Fruit fly (Drosophila melanogaster) whole organism, embryonic: ENCODE measurements around the gene Jhbp11.
A peak's percentile ranks its signal among the peaks of the same experiment; 100 is the strongest.

ENCODE experiments used
- CG12155 ChIP-seq: fragments of 200-800 bp; sonication (Bioruptor generic); optimal IDR thresholded peaks from 3 replicates; lab custom pipeline; 2016; ENCODE audit warnings: missing biosample characterization, missing genetic modification characterization
- CG18011 ChIP-seq: fragments of 200-800 bp; sonication (Bioruptor generic); optimal IDR thresholded peaks from 2 replicates; lab custom pipeline; 2017; ENCODE audit warnings: missing biosample characterization, missing genetic modification characterization, mild to moderate bottlenecking, moderate library complexity, missing genotype
- CG30020 ChIP-seq: fragments of 200-800 bp; optimal IDR thresholded peaks from 2 replicates; lab custom pipeline; 2019; ENCODE audit warnings: missing biosample characterization, mild to moderate bottlenecking, missing genetic modification characterization, moderate library complexity
- CG31224 ChIP-seq: fragments of 200-800 bp; sonication (Bioruptor generic); IDR thresholded peaks from 2 replicates; pipeline ENCODE4 v1.3.6; 2022; ENCODE audit warnings: missing biosample characterization, missing genetic modification characterization
- CG31441 ChIP-seq: fragments of 200-800 bp; sonication (Bioruptor generic); IDR thresholded peaks from 2 replicates; pipeline ENCODE4 v1.3.6; 2022; ENCODE audit warnings: missing biosample characterization, missing genetic modification characterization
- CG34376 ChIP-seq: fragments of 200-800 bp; sonication (Bioruptor generic); optimal IDR thresholded peaks from 2 replicates; lab custom pipeline; 2018; ENCODE audit warnings: missing biosample characterization, mild to moderate bottlenecking, missing genetic modification characterization
- CG3726 ChIP-seq: fragments of 200-800 bp; sonication (Bioruptor generic); IDR thresholded peaks from 3 replicates; pipeline ENCODE4, ENCODE4 v1.3.6; 2022; ENCODE audit warnings: missing biosample characterization, missing genetic modification characterization
- CG4328 ChIP-seq: fragments of 200-800 bp; sonication (Bioruptor generic); optimal IDR thresholded peaks from 3 replicates; lab custom pipeline; 2017; ENCODE audit warnings: missing biosample characterization, missing genetic modification reagents, missing genetic modification characterization
- CG6175 ChIP-seq: fragments of 200-800 bp; sonication (Bioruptor generic); IDR thresholded peaks from 3 replicates; pipeline ENCODE4 v1.3.6; 2022; ENCODE audit warnings: missing biosample characterization, missing genetic modification characterization
- CG6854 ChIP-seq: fragments of 200-800 bp; sonication (Bioruptor generic); optimal IDR thresholded peaks from 3 replicates; lab custom pipeline; 2017; ENCODE audit warnings: missing biosample characterization, mild to moderate bottlenecking, missing genetic modification characterization
- CG7271 ChIP-seq: fragments of 200-800 bp; sonication (Bioruptor generic); optimal IDR thresholded peaks from 2 replicates; lab custom pipeline; 2018; ENCODE audit warnings: missing biosample characterization, mild to moderate bottlenecking, missing genetic modification characterization, moderate library complexity
- CG8089 ChIP-seq: fragments of 200-800 bp; sonication (Bioruptor generic); optimal IDR thresholded peaks from 3 replicates; lab custom pipeline; 2016; ENCODE audit warnings: missing biosample characterization, missing genetic modification characterization
- CG9727 ChIP-seq: fragments of 200-800 bp; sonication (Bioruptor generic); optimal IDR thresholded peaks from 3 replicates; lab custom pipeline; 2017; ENCODE audit warnings: missing biosample characterization, mild to moderate bottlenecking, missing genetic modification characterization
- CG9817 ChIP-seq: fragments of 200-800 bp; sonication (Bioruptor generic); optimal IDR thresholded peaks from 2 replicates; lab custom pipeline; 2018; ENCODE audit warnings: missing biosample characterization, mild to moderate bottlenecking, missing genetic modification characterization, moderate library complexity
- Camta ChIP-seq: fragments of 200-800 bp; sonication (Bioruptor generic); optimal IDR thresholded peaks from 2 replicates; lab custom pipeline; 2016; ENCODE audit warnings: missing biosample characterization, missing genetic modification characterization
- Dip3 ChIP-seq: fragments of 200-800 bp; sonication (Bioruptor generic); optimal IDR thresholded peaks from 3 replicates; lab custom pipeline; 2016; ENCODE audit warnings: missing biosample characterization, missing genetic modification characterization
- Ets65A ChIP-seq: fragments of 200-800 bp; sonication (Bioruptor generic); peaks from one replicate; lab custom pipeline; 2016; ENCODE audit warnings: missing biosample characterization, missing genetic modification characterization
- H15 ChIP-seq: fragments of 200-800 bp; sonication (Bioruptor generic); IDR thresholded peaks from 3 replicates; pipeline ENCODE4 v1.3.6; 2022; ENCODE audit warnings: missing biosample characterization, missing genetic modification characterization
- H2.0 ChIP-seq: fragments of 200-800 bp; sonication (Bioruptor generic); IDR thresholded peaks from 2 replicates; pipeline ENCODE4 v1.3.6; 2022; ENCODE audit warnings: missing biosample characterization, missing genetic modification characterization
- HHEX ChIP-seq: fragments of 200-800 bp; sonication (Bioruptor generic); optimal IDR thresholded peaks from 3 replicates; lab custom pipeline; 2017; ENCODE audit warnings: missing biosample characterization, mild to moderate bottlenecking, missing genetic modification characterization, missing genetic modification reagents
- Hr3 ChIP-seq: fragments of 200-800 bp; sonication (Bioruptor generic); optimal IDR thresholded peaks from 3 replicates; lab custom pipeline; 2016; ENCODE audit warnings: missing biosample characterization, missing genetic modification characterization
- Hr39 ChIP-seq: fragments of >200 bp; optimal IDR thresholded peaks from 2 replicates; lab custom pipeline; 2017
- Lhr ChIP-seq: fragments of 200-800 bp; sonication (Bioruptor generic); optimal IDR thresholded peaks from 3 replicates; lab custom pipeline; 2017; ENCODE audit warnings: mild to moderate bottlenecking, missing biosample characterization, missing genetic modification reagents, missing genetic modification characterization
- Myb ChIP-seq: fragments of 200-800 bp; sonication (Bioruptor generic); optimal IDR thresholded peaks from 2 replicates; lab custom pipeline; 2016; ENCODE audit warnings: missing biosample characterization, missing genetic modification characterization
- NC2β ChIP-seq: fragments of 200-800 bp; sonication (Bioruptor generic); optimal IDR thresholded peaks from 2 replicates; lab custom pipeline; 2016; ENCODE audit warnings: missing biosample characterization, missing genetic modification characterization
- Nf-YC ChIP-seq: fragments of 200-800 bp; optimal IDR thresholded peaks from 3 replicates; lab custom pipeline; 2019; ENCODE audit warnings: missing biosample characterization, mild to moderate bottlenecking, missing genetic modification characterization, moderate library complexity
- Rfx ChIP-seq: fragments of 200-800 bp; sonication (Bioruptor generic); IDR thresholded peaks from 2 replicates; pipeline ENCODE4 v1.3.6; 2022; ENCODE audit warnings: missing biosample characterization, missing genetic modification characterization
- TFAM ChIP-seq: fragments of 200-800 bp; sonication (Bioruptor generic); optimal IDR thresholded peaks from 2 replicates; lab custom pipeline; 2017; ENCODE audit warnings: missing biosample characterization, missing genetic modification characterization, inconsistent platforms
- Taf1 ChIP-seq: fragments of 200-800 bp; sonication (Bioruptor generic); IDR thresholded peaks from 2 replicates; pipeline ENCODE4 v1.3.6; 2022; ENCODE audit warnings: missing biosample characterization, missing genetic modification characterization
- Usf ChIP-seq: fragments of 200-800 bp; sonication (Bioruptor generic); optimal IDR thresholded peaks from 2 replicates; lab custom pipeline; 2017; ENCODE audit warnings: missing genotype, missing biosample characterization, missing genetic modification characterization
- Vsx1 ChIP-seq: fragments of 200-800 bp; sonication (Bioruptor generic); optimal IDR thresholded peaks from 2 replicates; lab custom pipeline; 2017; ENCODE audit warnings: missing biosample characterization, mild to moderate bottlenecking, missing genetic modification characterization, missing genetic modification reagents
- aop ChIP-seq: fragments of 200-800 bp; sonication (Bioruptor generic); IDR thresholded peaks from 2 replicates; pipeline ENCODE4 v1.3.6; 2022; ENCODE audit warnings: missing biosample characterization, missing genetic modification characterization
- ap ChIP-seq: fragments of 200-800 bp; sonication (Bioruptor generic); IDR thresholded peaks from 2 replicates; pipeline ENCODE4 v1.3.6; 2022; ENCODE audit warnings: missing biosample characterization, missing genetic modification characterization
- bowl ChIP-seq: fragments of 200-800 bp; sonication (Bioruptor generic); IDR thresholded peaks from 2 replicates; pipeline ENCODE4 v1.3.6; 2022; ENCODE audit warnings: missing biosample characterization, missing genetic modification characterization
- cg ChIP-seq: fragments of 200-800 bp; sonication (Bioruptor generic); optimal IDR thresholded peaks from 3 replicates; lab custom pipeline; 2019; ENCODE audit warnings: missing biosample characterization, mild to moderate bottlenecking, missing genetic modification characterization, moderate library complexity
- chn ChIP-seq: fragments of 200-800 bp; sonication (Bioruptor generic); optimal IDR thresholded peaks from 2 replicates; lab custom pipeline; 2016; ENCODE audit warnings: missing biosample characterization, missing genetic modification characterization
- ci ChIP-seq: fragments of 200-800 bp; sonication (Bioruptor generic); IDR thresholded peaks from 3 replicates; pipeline ENCODE4 v1.3.6; 2022; ENCODE audit warnings: missing biosample characterization, missing genetic modification characterization
- dan ChIP-seq: fragments of 200-800 bp; sonication (Bioruptor generic); IDR thresholded peaks from 2 replicates; pipeline ENCODE4 v1.3.6; 2022; ENCODE audit warnings: missing biosample characterization, missing genetic modification characterization
- ewg ChIP-seq: fragments of 200-800 bp; sonication (Bioruptor generic); optimal IDR thresholded peaks from 3 replicates; lab custom pipeline; 2017; ENCODE audit warnings: mild to moderate bottlenecking, missing biosample characterization, missing genetic modification reagents, missing genetic modification characterization
- eyg ChIP-seq: fragments of 200-800 bp; sonication (Bioruptor generic); optimal IDR thresholded peaks from 3 replicates; lab custom pipeline; 2016; ENCODE audit warnings: missing biosample characterization, missing genetic modification characterization
- fu2 ChIP-seq: fragments of 200-800 bp; sonication (Bioruptor generic); optimal IDR thresholded peaks from 2 replicates; lab custom pipeline; 2016; ENCODE audit warnings: missing biosample characterization, missing genetic modification characterization
- ham ChIP-seq: fragments of 200-800 bp; sonication (Bioruptor generic); IDR thresholded peaks from 2 replicates; pipeline ENCODE4 v1.3.6; 2022; ENCODE audit warnings: missing biosample characterization, missing genetic modification characterization
- her ChIP-seq: fragments of 200-800 bp; sonication (Bioruptor generic); optimal IDR thresholded peaks from 2 replicates; lab custom pipeline; 2016; ENCODE audit warnings: missing biosample characterization, missing genetic modification characterization
- jigr1 ChIP-seq: fragments of 200-800 bp; sonication (Bioruptor generic); IDR thresholded peaks from 3 replicates; pipeline ENCODE4 v1.3.6; 2022; ENCODE audit warnings: missing biosample characterization, missing genetic modification characterization
- lov ChIP-seq, 2 experiments: fragments of 200-800 bp in 1 of 2; fragments of >200 bp in 1 of 2; sonication (Bioruptor generic) in 1 of 2; IDR thresholded peaks in 1 of 2; optimal IDR thresholded peaks in 1 of 2; 2 replicates in 1 of 2; 3 replicates in 1 of 2; pipeline versions ENCODE4 v1.3.6 to Lab custom; 2017 to 2022; ENCODE audit warnings: missing biosample characterization in 1 of 2, missing genetic modification characterization in 1 of 2
- maf-S ChIP-seq: fragments of 200-800 bp; sonication (Bioruptor generic); optimal IDR thresholded peaks from 2 replicates; lab custom pipeline; 2016; ENCODE audit warnings: missing biosample characterization, missing genetic modification characterization
- nerfin-2 ChIP-seq: fragments of 200-800 bp; sonication (Bioruptor generic); IDR thresholded peaks from 2 replicates; pipeline ENCODE4 v1.3.6; 2022; ENCODE audit warnings: missing biosample characterization, missing genetic modification characterization; ENCODE audit not compliant: partially characterized antibody
- otp ChIP-seq: fragments of 200-800 bp; sonication (Bioruptor generic); IDR thresholded peaks from 3 replicates; pipeline ENCODE4, ENCODE4 v1.3.6; 2022; ENCODE audit warnings: missing biosample characterization, missing genetic modification characterization
- pum ChIP-seq: fragments of 200-800 bp; sonication (Bioruptor generic); optimal IDR thresholded peaks from 2 replicates; lab custom pipeline; 2016; ENCODE audit warnings: missing biosample characterization, missing genetic modification characterization
- repo ChIP-seq: fragments of 200-800 bp; sonication (Bioruptor generic); optimal IDR thresholded peaks from 2 replicates; lab custom pipeline; 2016; ENCODE audit warnings: missing biosample characterization, missing genetic modification characterization
- run ChIP-seq: fragments of 200-800 bp; sonication (Bioruptor generic); optimal IDR thresholded peaks from 3 replicates; lab custom pipeline; 2018; ENCODE audit warnings: missing biosample characterization, mild to moderate bottlenecking, missing genetic modification characterization
- tap ChIP-seq: fragments of 200-800 bp; optimal IDR thresholded peaks from 3 replicates; lab custom pipeline; 2019; ENCODE audit warnings: missing biosample characterization, mild to moderate bottlenecking, missing genetic modification characterization, moderate library complexity
- toy ChIP-seq: fragments of 200-800 bp; sonication (Bioruptor generic); IDR thresholded peaks from 2 replicates; pipeline ENCODE4 v1.3.6; 2022; ENCODE audit warnings: missing biosample characterization, missing genetic modification characterization
- usp ChIP-seq: fragments of >200 bp; optimal IDR thresholded peaks from 2 replicates; lab custom pipeline; 2017; ENCODE audit warnings: missing biosample characterization, missing genetic modification characterization

The Jhbp11 gene

dm6 chr3R:27151516-27151823, 50.4 kb downstream of the Jhbp11 start, which contains the start of gene Men-b (continued):
- TF ChIP-seq ci (GFP tag; lab: Robert Waterston, UW): peak; percentile 67; the same call in 2 of the 3 replicates
- no peak for TF ChIP-seq CG31224
- no peak for TF ChIP-seq CG31441 (GFP tag; lab: Robert Waterston, UW)
- no peak for TF ChIP-seq tap
- TF ChIP-seq bowl (GFP tag; lab: Robert Waterston, UW): no peak
- no peak for TF ChIP-seq Ets65A (GFP tag; lab: Kevin White, UChicago)
- TF ChIP-seq Hr3: no peak
- no peak for TF ChIP-seq run (tag; lab: Kevin White, UChicago)
- TF ChIP-seq ewg: no peak
- TF ChIP-seq Usf (GFP tag; lab: Kevin White, UChicago): no peak
- no peak for TF ChIP-seq Vsx1 (GFP tag; lab: Kevin White, UChicago)
- TF ChIP-seq usp (GFP tag; lab: Kevin White, UChicago): no peak
- peak; percentile 39 for TF ChIP-seq Rfx (GFP tag; lab: Robert Waterston, UW)
- no peak for TF ChIP-seq jigr1 (GFP tag; lab: Robert Waterston, UW)
- TF ChIP-seq CG9727: no peak
- no peak for TF ChIP-seq Camta (GFP tag; lab: Kevin White, UChicago)
- no peak for TF ChIP-seq ham (GFP tag; lab: Robert Waterston, UW)
- no peak for TF ChIP-seq NC2β (GFP tag; lab: Kevin White, UChicago)
- TF ChIP-seq CG7271 (tag; lab: Kevin White, UChicago): no peak
- no peak for TF ChIP-seq Nf-YC (tag; lab: Kevin White, UChicago)
- TF ChIP-seq Taf1 (GFP tag; lab: Robert Waterston, UW): no peak
- TF ChIP-seq CG3726 (GFP tag; lab: Robert Waterston, UW): no peak
- TF ChIP-seq CG18011: no peak
- no peak for TF ChIP-seq CG12155 (GFP tag; lab: Kevin White, UChicago)
- TF ChIP-seq nerfin-2 (GFP tag; lab: Robert Waterston, UW): no peak
- no peak for TF ChIP-seq Dip3 (GFP tag; lab: Kevin White, UChicago)
- peak; percentile 94 for TF ChIP-seq Lhr
- no peak for TF ChIP-seq eyg
- no peak for TF ChIP-seq repo (GFP tag; lab: Kevin White, UChicago)
- no peak for TF ChIP-seq cg (GFP tag; lab: Kevin White, UChicago)
- no peak for TF ChIP-seq chn (GFP tag; lab: Kevin White, UChicago)
- TF ChIP-seq toy (GFP tag; lab: Robert Waterston, UW): no peak
- no peak for TF ChIP-seq CG4328 (GFP tag; lab: Kevin White, UChicago)
- TF ChIP-seq ap (GFP tag; lab: Robert Waterston, UW): no peak
- no peak for TF ChIP-seq CG6175 (GFP tag; lab: Robert Waterston, UW)
- TF ChIP-seq lov (optimal IDR thresholded peaks at IDR 0.05; lab: Kevin White, UChicago): no peak
- TF ChIP-seq lov (GFP tag; IDR thresholded peaks at IDR 0.05; lab: Robert Waterston, UW): no peak
- TF ChIP-seq TFAM (GFP tag; lab: Kevin White, UChicago): no peak
- no peak for TF ChIP-seq CG6854 (GFP tag; lab: Kevin White, UChicago)
- TF ChIP-seq H15 (GFP tag; lab: Robert Waterston, UW): no peak
- TF ChIP-seq CG30020: no peak
- TF ChIP-seq dan: no peak
- TF ChIP-seq Hr39 (lab: Kevin White, UChicago): no peak
- TF ChIP-seq CG9817 (tag; lab: Kevin White, UChicago): no peak
- TF ChIP-seq maf-S: no peak
- TF ChIP-seq fu2 (GFP tag; lab: Kevin White, UChicago): no peak
- TF ChIP-seq her (GFP tag; lab: Kevin White, UChicago): peak; percentile 12
- no peak for TF ChIP-seq otp (GFP tag; lab: Robert Waterston, UW)
- TF ChIP-seq HHEX (GFP tag; lab: Kevin White, UChicago): no peak
- TF ChIP-seq pum (GFP tag; lab: Kevin White, UChicago): no peak
- TF ChIP-seq aop (GFP tag; lab: Robert Waterston, UW): no peak
- peak; percentile 20 for TF ChIP-seq Myb (GFP tag; lab: Kevin White, UChicago)
- TF ChIP-seq CG8089 (GFP tag; lab: Kevin White, UChicago): no peak
- no peak for TF ChIP-seq H2.0 (GFP tag; lab: Robert Waterston, UW)
- TF ChIP-seq CG34376 (GFP tag; lab: Kevin White, UChicago): no peak
